Fruit fly (Drosophila melanogaster) whole organism, embryonic: ENCODE data around the gene mRpL14.

ENCODE experiments used
- Awh ChIP-seq: fragments of 200-800 bp; sonication (Bioruptor generic); IDR thresholded peaks from 2 replicates; pipeline ENCODE4, ENCODE4 v1.3.6; 2022; ENCODE audit warnings: missing biosample characterization, missing genetic modification characterization
- CG10366 ChIP-seq: fragments of 200-800 bp; sonication (Bioruptor generic); IDR thresholded peaks from 2 replicates; pipeline ENCODE4 v1.3.6; 2022; ENCODE audit warnings: missing biosample characterization, missing genetic modification characterization
- CG10979 ChIP-seq: fragments of 200-800 bp; sonication (Bioruptor generic); optimal IDR thresholded peaks from 2 replicates; lab custom pipeline; 2018; ENCODE audit warnings: missing biosample characterization, mild to moderate bottlenecking, missing genetic modification characterization, moderate library complexity
- CG15514 ChIP-seq: fragments of 200-800 bp; sonication (Bioruptor generic); optimal IDR thresholded peaks from 3 replicates; lab custom pipeline; 2017; ENCODE audit warnings: missing biosample characterization, missing genetic modification characterization, mild to moderate bottlenecking, moderate library complexity, missing genetic modification reagents
- CG15696 ChIP-seq: fragments of 200-800 bp; sonication (Bioruptor generic); optimal IDR thresholded peaks from 2 replicates; lab custom pipeline; 2019; ENCODE audit warnings: missing biosample characterization, mild to moderate bottlenecking, missing genetic modification characterization, moderate library complexity
- CG17186 ChIP-seq: fragments of 200-800 bp; sonication (Bioruptor generic); optimal IDR thresholded peaks from 3 replicates; lab custom pipeline; 2017; ENCODE audit warnings: missing biosample characterization, missing genetic modification reagents, missing genetic modification characterization
- CG17359 ChIP-seq: fragments of 200-800 bp; sonication (Bioruptor generic); optimal IDR thresholded peaks from 3 replicates; lab custom pipeline; 2018; ENCODE audit warnings: missing biosample characterization, mild to moderate bottlenecking, missing genetic modification characterization, moderate library complexity
- CG17829 ChIP-seq: fragments of 200-800 bp; optimal IDR thresholded peaks from 2 replicates; lab custom pipeline; 2019; ENCODE audit warnings: missing biosample characterization, mild to moderate bottlenecking, missing genetic modification characterization, moderate library complexity
- CG3163 ChIP-seq: fragments of 200-800 bp; sonication (Bioruptor generic); optimal IDR thresholded peaks from 3 replicates; lab custom pipeline; 2016; ENCODE audit warnings: missing biosample characterization, missing genetic modification characterization
- CG4328 ChIP-seq: fragments of 200-800 bp; sonication (Bioruptor generic); optimal IDR thresholded peaks from 3 replicates; lab custom pipeline; 2017; ENCODE audit warnings: missing biosample characterization, missing genetic modification reagents, missing genetic modification characterization
- CG4404 ChIP-seq: fragments of 200-800 bp; sonication (Bioruptor generic); IDR thresholded peaks from 2 replicates; pipeline ENCODE4 v1.3.6; 2022; ENCODE audit warnings: missing biosample characterization, missing genetic modification characterization
- CG6175 ChIP-seq: fragments of 200-800 bp; sonication (Bioruptor generic); IDR thresholded peaks from 3 replicates; pipeline ENCODE4 v1.3.6; 2022; ENCODE audit warnings: missing biosample characterization, missing genetic modification characterization
- CG6272 ChIP-seq: fragments of 200-800 bp; sonication (Bioruptor generic); IDR thresholded peaks from 2 replicates; pipeline ENCODE4 v1.3.6; 2022; ENCODE audit warnings: missing biosample characterization, missing genetic modification characterization
- CG6765 ChIP-seq: fragments of 200-800 bp; sonication (Bioruptor generic); optimal IDR thresholded peaks from 3 replicates; lab custom pipeline; 2017; ENCODE audit warnings: missing biosample characterization, mild to moderate bottlenecking, missing genetic modification characterization
- CG6813 ChIP-seq: fragments of 200-800 bp; sonication (Bioruptor generic); optimal IDR thresholded peaks from 2 replicates; lab custom pipeline; 2017; ENCODE audit warnings: missing biosample characterization, missing genetic modification characterization, mild to moderate bottlenecking, moderate library complexity, missing genetic modification reagents
- CG8359 ChIP-seq: fragments of 200-800 bp; sonication (Bioruptor generic); optimal IDR thresholded peaks from 2 replicates; lab custom pipeline; 2017; ENCODE audit warnings: missing biosample characterization, mild to moderate bottlenecking, missing genetic modification characterization, borderline replicate concordance
- CkIIα-i1 ChIP-seq: fragments of 200-800 bp; sonication (Bioruptor generic); IDR thresholded peaks from 2 replicates; pipeline ENCODE4 v1.3.6; 2022; ENCODE audit warnings: missing biosample characterization, missing genetic modification characterization
- E2f2 ChIP-seq: fragments of 200-800 bp; sonication (Bioruptor generic); IDR thresholded peaks from 2 replicates; pipeline ENCODE4 v1.3.6; 2022; ENCODE audit warnings: missing biosample characterization, missing genetic modification characterization
- ERR ChIP-seq: fragments of 200-800 bp; sonication (Bioruptor generic); optimal IDR thresholded peaks from 2 replicates; lab custom pipeline; 2016; ENCODE audit warnings: missing biosample characterization, missing genetic modification characterization
- Fer3 ChIP-seq: fragments of 200-800 bp; sonication (Bioruptor generic); optimal IDR thresholded peaks from 2 replicates; lab custom pipeline; 2018; ENCODE audit warnings: missing biosample characterization, mild to moderate bottlenecking, missing genetic modification characterization, moderate library complexity
- Gsc ChIP-seq: fragments of 200-800 bp; sonication (Bioruptor generic); IDR thresholded peaks from 2 replicates; pipeline ENCODE4 v1.3.6; 2022; ENCODE audit warnings: missing biosample characterization, missing genetic modification characterization
- HLHmδ ChIP-seq: fragments of 200-800 bp; sonication (Bioruptor generic); optimal IDR thresholded peaks from 2 replicates; lab custom pipeline; 2018; ENCODE audit warnings: missing biosample characterization, mild to moderate bottlenecking, missing genetic modification characterization, moderate library complexity
- Lim3 ChIP-seq: fragments of 200-800 bp; sonication (Bioruptor generic); IDR thresholded peaks from 2 replicates; pipeline ENCODE4 v1.3.6; 2022; ENCODE audit warnings: missing biosample characterization, missing genetic modification characterization
- MBD-R2 ChIP-seq: fragments of 200-800 bp; sonication (Bioruptor generic); IDR thresholded peaks from 2 replicates; pipeline ENCODE4 v1.3.6; 2022; ENCODE audit warnings: missing biosample characterization, missing genetic modification characterization
- Neu2 ChIP-seq: fragments of 200-800 bp; sonication (Bioruptor generic); optimal IDR thresholded peaks from 3 replicates; lab custom pipeline; 2016; ENCODE audit warnings: missing biosample characterization, missing genetic modification characterization, borderline replicate concordance
- Oaz ChIP-seq: fragments of 200-800 bp; sonication (Bioruptor generic); IDR thresholded peaks from 2 replicates; pipeline ENCODE4 v1.3.6; 2022; ENCODE audit warnings: missing biosample characterization, missing genetic modification characterization
- Opbp ChIP-seq: fragments of 200-800 bp; sonication (Bioruptor generic); IDR thresholded peaks from 3 replicates; pipeline ENCODE4 v1.3.6; 2022; ENCODE audit warnings: missing biosample characterization, missing genetic modification characterization; ENCODE audit not compliant: partially characterized antibody
- Sin3A ChIP-seq: fragments of >200 bp; optimal IDR thresholded peaks from 2 replicates; lab custom pipeline; 2018
- Sox100B ChIP-seq: fragments of 200-800 bp; sonication (Bioruptor generic); optimal IDR thresholded peaks from 3 replicates; lab custom pipeline; 2018; ENCODE audit warnings: missing biosample characterization, mild to moderate bottlenecking, missing genetic modification characterization
- TFAM ChIP-seq: fragments of 200-800 bp; sonication (Bioruptor generic); optimal IDR thresholded peaks from 2 replicates; lab custom pipeline; 2017; ENCODE audit warnings: missing biosample characterization, missing genetic modification characterization, inconsistent platforms
- ac ChIP-seq: fragments of 200-800 bp; sonication (Bioruptor generic); optimal IDR thresholded peaks from 3 replicates; lab custom pipeline; 2017; ENCODE audit warnings: missing biosample characterization, mild to moderate bottlenecking, missing genetic modification characterization
- ato ChIP-seq: fragments of 200-800 bp; sonication (Bioruptor generic); IDR thresholded peaks from 2 replicates; pipeline ENCODE4 v1.3.6; 2022; ENCODE audit warnings: missing biosample characterization, missing genetic modification characterization; ENCODE audit not compliant: partially characterized antibody
- bbx ChIP-seq: fragments of 200-800 bp; sonication (Bioruptor generic); IDR thresholded peaks from 2 replicates; pipeline ENCODE4 v1.3.6; 2022; ENCODE audit warnings: missing biosample characterization, missing genetic modification characterization; ENCODE audit not compliant: partially characterized antibody
- chif ChIP-seq, 2 experiments: fragments of 200-800 bp; sonication (Bioruptor generic); optimal IDR thresholded peaks; 3 replicates each; lab custom pipeline; 2016; ENCODE audit warnings: missing biosample characterization in 2 of 2, missing genetic modification characterization in 2 of 2
- chm ChIP-seq: fragments of 200-800 bp; sonication (Bioruptor generic); IDR thresholded peaks from 2 replicates; pipeline ENCODE4 v1.3.6; 2022; ENCODE audit warnings: missing biosample characterization, missing genetic modification characterization
- ci ChIP-seq: fragments of 200-800 bp; sonication (Bioruptor generic); IDR thresholded peaks from 3 replicates; pipeline ENCODE4 v1.3.6; 2022; ENCODE audit warnings: missing biosample characterization, missing genetic modification characterization
- croc ChIP-seq: fragments of 200-800 bp; sonication (Bioruptor generic); conservative IDR thresholded peaks from 3 replicates; pipeline ENCODE4 v1.3.6; 2022; ENCODE audit warnings: missing biosample characterization, missing genetic modification characterization
- da ChIP-seq: fragments of 200-800 bp; sonication (Bioruptor generic); optimal IDR thresholded peaks from 2 replicates; lab custom pipeline; 2016; ENCODE audit warnings: missing biosample characterization, missing genetic modification characterization
- dpn ChIP-seq, 2 experiments: fragments of 200-800 bp; sonication (Bioruptor generic); optimal IDR thresholded peaks; 3 replicates each; lab custom pipeline; 2016; ENCODE audit warnings: missing biosample characterization in 2 of 2, missing genetic modification characterization in 2 of 2
- esg ChIP-seq: fragments of 200-800 bp; sonication (Bioruptor generic); conservative IDR thresholded peaks from 2 replicates; pipeline ENCODE4 v1.3.6; 2022; ENCODE audit warnings: missing biosample characterization, missing genetic modification characterization
- hb ChIP-seq: fragments of 200-800 bp; sonication (Bioruptor generic); IDR thresholded peaks from 3 replicates; pipeline ENCODE4 v1.3.6; 2022; ENCODE audit warnings: missing biosample characterization, missing genetic modification characterization; ENCODE audit not compliant: partially characterized antibody
- kah ChIP-seq: fragments of 200-800 bp; sonication (Bioruptor generic); optimal IDR thresholded peaks from 2 replicates; lab custom pipeline; 2018; ENCODE audit warnings: missing biosample characterization, mild to moderate bottlenecking, missing genetic modification characterization
- mam ChIP-seq: fragments of 200-800 bp; sonication (Bioruptor generic); optimal IDR thresholded peaks from 3 replicates; lab custom pipeline; 2016; ENCODE audit warnings: missing biosample characterization, missing genetic modification characterization
- sc ChIP-seq, 3 experiments: fragments of >200 bp in 2 of 3; fragments of 200-800 bp in 1 of 3; sonication (Bioruptor generic) in 1 of 3; optimal IDR thresholded peaks; 2 replicates in 2 of 3; 3 replicates in 1 of 3; lab custom pipeline; 2017; ENCODE audit warnings: mild to moderate bottlenecking in 1 of 3, missing biosample characterization in 1 of 3, missing genetic modification characterization in 1 of 3, missing genetic modification reagents in 1 of 3
- schlank ChIP-seq: fragments of 200-800 bp; sonication (Bioruptor generic); optimal IDR thresholded peaks from 2 replicates; lab custom pipeline; 2018; ENCODE audit warnings: missing biosample characterization, mild to moderate bottlenecking, missing genetic modification characterization
- seq ChIP-seq: fragments of 200-800 bp; sonication (Bioruptor generic); IDR thresholded peaks from 2 replicates; pipeline ENCODE4 v1.3.6; 2022; ENCODE audit warnings: missing biosample characterization, missing genetic modification characterization
- sob ChIP-seq: fragments of 200-800 bp; sonication (Bioruptor generic); IDR thresholded peaks from 2 replicates; pipeline ENCODE4 v1.3.6; 2022; ENCODE audit warnings: missing biosample characterization, missing genetic modification characterization
- tio ChIP-seq: fragments of 200-800 bp; sonication (Bioruptor generic); optimal IDR thresholded peaks from 2 replicates; lab custom pipeline; 2017; ENCODE audit warnings: missing biosample characterization, missing genetic modification characterization, inconsistent platforms
- ttk ChIP-seq: fragments of 200-800 bp; sonication (Bioruptor generic); IDR thresholded peaks from 2 replicates; pipeline ENCODE4 v2.1.2; 2022; ENCODE audit warnings: missing biosample characterization, missing genetic modification characterization

Gene mRpL14

dm6 chrX:2298708-2299370, 45.6 kb downstream of the mRpL14 start (continued):
- TF ChIP-seq schlank (tag; lab: Kevin White, UChicago): peak; percentile 3
- no peak for TF ChIP-seq CG6175 (GFP tag; lab: Robert Waterston, UW)
- TF ChIP-seq CkIIα-i1 (GFP tag; lab: Robert Waterston, UW): no peak
- peak; percentile 97 for TF ChIP-seq chm (GFP tag; lab: Robert Waterston, UW)
- TF ChIP-seq ttk (GFP tag; lab: Robert Waterston, UW): peak; percentile 73
- TF ChIP-seq CG17829 (tag; lab: Kevin White, UChicago): peak; percentile 93
- TF ChIP-seq seq (GFP tag; lab: Robert Waterston, UW): peak; percentile 76
- peak; percentile 65 for TF ChIP-seq E2f2 (GFP tag; lab: Robert Waterston, UW)
- TF ChIP-seq MBD-R2 (GFP tag; lab: Robert Waterston, UW): 0 out of 2 replicates have a peak, but pooled peaks have one; percentile 13
- peak; percentile 1 for TF ChIP-seq CG15514 (GFP tag; lab: Kevin White, UChicago)
- peak; percentile 89 for TF ChIP-seq Awh
- no peak for TF ChIP-seq ato (GFP tag; lab: Robert Waterston, UW)
- peak; percentile 75 for TF ChIP-seq CG15696 (tag; lab: Kevin White, UChicago)
- TF ChIP-seq HLHmδ (GFP tag; lab: Kevin White, UChicago): no peak
- TF ChIP-seq da (GFP tag; lab: Kevin White, UChicago): peak; percentile 7
- no peak for TF ChIP-seq Opbp
- TF ChIP-seq ci (GFP tag; lab: Robert Waterston, UW): peak; percentile 98
- no peak for TF ChIP-seq hb (GFP tag; lab: Robert Waterston, UW)
- 0 out of 2 replicates have a peak, but pooled peaks have one; percentile 12 for TF ChIP-seq Oaz (GFP tag; lab: Robert Waterston, UW)
- peak; percentile 61 for TF ChIP-seq mam (GFP tag; lab: Kevin White, UChicago)
- peak; percentile 59 for TF ChIP-seq tio (GFP tag; lab: Kevin White, UChicago)
- TF ChIP-seq CG4404 (GFP tag; lab: Robert Waterston, UW): peak; percentile 61
- TF ChIP-seq ac (GFP tag; lab: Kevin White, UChicago): peak; percentile 67
- peak; percentile 79 for TF ChIP-seq CG6813
- peak; percentile 54 for TF ChIP-seq CG3163 (GFP tag; lab: Kevin White, UChicago)
- TF ChIP-seq CG8359 (GFP tag; lab: Kevin White, UChicago): peak; percentile 69
- peak; percentile 45 for TF ChIP-seq ERR
- TF ChIP-seq Gsc (GFP tag; lab: Robert Waterston, UW): no peak
- no peak for TF ChIP-seq CG6272 (GFP tag; lab: Robert Waterston, UW)
- TF ChIP-seq Neu2 (GFP tag; lab: Kevin White, UChicago): no peak
- peak; percentile 62; the same call in 1 of the 2 replicates for TF ChIP-seq sob (GFP tag; lab: Robert Waterston, UW)
- TF ChIP-seq Fer3 (tag; lab: Kevin White, UChicago): peak; percentile 65
- TF ChIP-seq CG17359: peak; percentile 84
- peak; percentile 90 for TF ChIP-seq CG10979
- no peak for TF ChIP-seq Lim3 (GFP tag; lab: Robert Waterston, UW)
- peak; percentile 58 for TF ChIP-seq TFAM (GFP tag; lab: Kevin White, UChicago)
- TF ChIP-seq CG17186 (GFP tag; lab: Kevin White, UChicago): peak; percentile 68
- peak; percentile 40 for TF ChIP-seq kah (GFP tag; lab: Kevin White, UChicago)
- no peak for TF ChIP-seq sc (optimal IDR thresholded peaks at IDR 0.05; lab: Kevin White, UChicago)
- peak; percentile 75 for TF ChIP-seq sc (GFP tag; optimal IDR thresholded peaks at IDR 0.05; lab: Kevin White, UChicago)
- no peak for TF ChIP-seq CG4328 (GFP tag; lab: Kevin White, UChicago)
- peak; percentile 69 to 79 for TF ChIP-seq dpn (GFP tag; optimal IDR thresholded peaks at IDR 0.05; lab: Kevin White, UChicago)
- TF ChIP-seq Sin3A (lab: Kevin White, UChicago): no peak
- TF ChIP-seq croc: peak; percentile 75
- no peak for TF ChIP-seq bbx
- TF ChIP-seq chif (GFP tag; optimal IDR thresholded peaks at IDR 0.05; lab: Kevin White, UChicago): peak; percentile 74 to 81
- peak; percentile 70 for TF ChIP-seq esg (GFP tag; lab: Robert Waterston, UW)
- TF ChIP-seq CG6765 (GFP tag; lab: Kevin White, UChicago): no peak
- peak; percentile 71 for TF ChIP-seq Sox100B (GFP tag; lab: Kevin White, UChicago)
- TF ChIP-seq CG10366 (GFP tag; lab: Robert Waterston, UW): peak; percentile 81
